Fruit fly (Drosophila melanogaster): ENCODE measurements around the gene CG11313.
A peak's percentile ranks its signal among the peaks of the same experiment; 100 is the strongest.

CG11313 gene

DNA sequence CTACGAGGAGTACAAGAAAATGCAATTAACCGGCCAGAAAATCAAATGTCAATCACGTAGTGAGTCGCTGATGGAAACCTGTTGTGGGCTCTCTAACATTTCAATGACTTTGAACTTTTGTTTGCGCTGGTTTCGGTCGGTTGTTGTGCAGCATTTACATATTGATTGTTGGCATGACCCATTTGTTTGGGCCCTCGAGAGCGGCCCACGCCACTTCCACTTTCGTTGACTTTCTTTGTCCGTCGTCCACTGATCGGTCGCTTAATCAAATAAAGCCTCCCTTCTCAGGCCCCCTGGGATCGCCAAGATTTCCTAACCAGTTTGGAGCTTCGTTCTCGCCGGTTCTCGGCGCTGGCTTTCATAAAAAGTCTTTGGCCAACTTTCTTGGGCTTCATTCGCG is 40.7 kb downstream of the CG11313 start, which contains the start of gene Spn100A:
TSS of gene Spn100A (plus strand) at position 392 of the 400 bp plus-strand sequence.
- TF ChIP-seq CrebA (GFP tag; optimal IDR thresholded peaks at IDR 0.05; ENCODE audit: borderline replicate concordance) (no peak), OdsH (GFP tag; optimal IDR thresholded peaks at IDR 0.05) (no peak), sv (GFP tag; optimal IDR thresholded peaks at IDR 0.05) (no peak), lola (GFP tag; optimal IDR thresholded peaks at IDR 0.05) (no peak), tai (GFP tag; optimal IDR thresholded peaks at IDR 0.05) (no peak), CG32264 (GFP tag; optimal IDR thresholded peaks at IDR 0.05) (no peak), Vsx2 (GFP tag; optimal IDR thresholded peaks at IDR 0.05; ENCODE audit: partially characterized antibody) (no peak), jim (GFP tag; optimal IDR thresholded peaks at IDR 0.05) (no peak)

DNA sequence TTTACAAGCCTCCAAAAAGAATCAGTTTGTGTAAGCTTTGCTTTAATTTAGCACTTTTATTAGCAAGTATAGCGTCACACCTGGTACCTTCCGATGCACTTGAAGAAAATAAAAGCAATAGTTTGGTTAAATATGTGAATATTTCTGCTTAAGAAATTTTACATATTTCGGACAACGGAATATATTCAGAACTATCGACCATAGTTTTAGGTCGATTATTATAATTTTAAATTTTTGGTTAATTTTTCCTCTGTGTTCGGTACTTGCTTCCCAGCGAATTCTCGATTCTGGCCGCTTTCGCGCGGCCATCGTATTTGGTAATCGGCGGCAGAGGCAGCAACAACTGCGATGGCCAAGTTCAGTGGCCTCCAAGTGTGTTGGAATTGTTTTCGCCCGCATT is 41.3 kb downstream of the CG11313 start:
- peak in 1 of 2 experiments; percentile 80 for TF ChIP-seq foxo (GFP tag; optimal IDR thresholded peaks at IDR 0.05)
- no peak for TF ChIP-seq Myc (optimal IDR thresholded peaks at IDR 0.05)
- TF ChIP-seq fru (GFP tag; optimal IDR thresholded peaks at IDR 0.05), result peak; percentile 81
- no peak for TF ChIP-seq lola (GFP tag; optimal IDR thresholded peaks at IDR 0.05)
- peak; percentile 59 for TF ChIP-seq CG9705 (GFP tag; optimal IDR thresholded peaks at IDR 0.05)
- no peak for TF ChIP-seq dsf (GFP tag; optimal IDR thresholded peaks at IDR 0.05; ENCODE audit: borderline replicate concordance)
- peak; percentile 28 for TF ChIP-seq Hnf4 (GFP tag; optimal IDR thresholded peaks at IDR 0.05)
- TF ChIP-seq rgr (GFP tag; optimal IDR thresholded peaks at IDR 0.05), result peak; percentile 26
- TF ChIP-seq HLH106 (tag; optimal IDR thresholded peaks at IDR 0.05), result peak; percentile 86
- TF ChIP-seq sage (GFP tag; optimal IDR thresholded peaks at IDR 0.05), result peak; percentile 42
- TF ChIP-seq OdsH (GFP tag; optimal IDR thresholded peaks at IDR 0.05), result peak; percentile 2
- TF ChIP-seq br (GFP tag; optimal IDR thresholded peaks at IDR 0.05), result peak; percentile 31
- no peak for TF ChIP-seq usp (GFP tag; optimal IDR thresholded peaks at IDR 0.05)
- peak; percentile 44 for TF ChIP-seq Sp1 (GFP tag; optimal IDR thresholded peaks at IDR 0.05)
- no peak for TF ChIP-seq Vsx2 (GFP tag; optimal IDR thresholded peaks at IDR 0.05; ENCODE audit: partially characterized antibody)
- peak; percentile 31 for TF ChIP-seq ey (GFP tag; optimal IDR thresholded peaks at IDR 0.05)
- TF ChIP-seq Dif (GFP tag; optimal IDR thresholded peaks at IDR 0.05; ENCODE audit: partially characterized antibody), result no peak
- TF ChIP-seq dmrt93B (GFP tag; optimal IDR thresholded peaks at IDR 0.05), result peak; percentile 38
- no peak for TF ChIP-seq woc (GFP tag; optimal IDR thresholded peaks at IDR 0.05)
- TF ChIP-seq N (GFP tag; optimal IDR thresholded peaks at IDR 0.05), result no peak
- no peak for TF ChIP-seq psq (GFP tag; optimal IDR thresholded peaks at IDR 0.05)
- peak; percentile 52 for TF ChIP-seq CG32264 (GFP tag; optimal IDR thresholded peaks at IDR 0.05)
- no peak for TF ChIP-seq Jra (GFP tag; optimal IDR thresholded peaks at IDR 0.05)
- TF ChIP-seq dl (GFP tag; optimal IDR thresholded peaks at IDR 0.05; ENCODE audit: insufficient read depth in 1 of 2, partially characterized antibody in 2 of 2), result no peak
- TF ChIP-seq tai (GFP tag; optimal IDR thresholded peaks at IDR 0.05), result no peak
- TF ChIP-seq GATAd (GFP tag; optimal IDR thresholded peaks at IDR 0.05), result no peak
- peak; percentile 88 for TF ChIP-seq h (GFP tag; optimal IDR thresholded peaks at IDR 0.05)
- TF ChIP-seq jim (GFP tag; optimal IDR thresholded peaks at IDR 0.05), result no peak
- no peak for TF ChIP-seq Mio (GFP tag; optimal IDR thresholded peaks at IDR 0.05)
- no peak for TF ChIP-seq Rel (GFP tag; optimal IDR thresholded peaks at IDR 0.05)
- peak; percentile 5 for TF ChIP-seq Rel (tag; optimal IDR thresholded peaks at IDR 0.05)

Data from whole organism, wandering third instar larva.